Fruit fly (Drosophila melanogaster) whole organism, embryonic: ENCODE measurements around the gene CG46439.

Experiments used
- CG11093 ChIP-seq: fragments of 200-800 bp; sonication (Bioruptor generic); IDR thresholded peaks from 3 replicates; pipeline ENCODE4 v1.3.6; 2022; ENCODE audit warnings: missing biosample characterization, missing genetic modification characterization
- CG14441 ChIP-seq: fragments of 200-800 bp; sonication (Bioruptor generic); IDR thresholded peaks from 2 replicates; pipeline ENCODE4 v1.3.6; 2022; ENCODE audit warnings: missing biosample characterization, missing genetic modification characterization
- CG14860 ChIP-seq: fragments of 200-800 bp; sonication (Bioruptor generic); IDR thresholded peaks from 3 replicates; pipeline ENCODE4 v1.3.6; 2022; ENCODE audit warnings: missing biosample characterization, missing genetic modification characterization; ENCODE audit not compliant: partially characterized antibody
- CG17912 ChIP-seq: fragments of 200-800 bp; sonication (Bioruptor generic); optimal IDR thresholded peaks from 2 replicates; lab custom pipeline; 2018; ENCODE audit warnings: missing biosample characterization, mild to moderate bottlenecking, missing genetic modification characterization
- CG3065 ChIP-seq: fragments of 200-800 bp; sonication (Bioruptor generic); optimal IDR thresholded peaks from 2 replicates; lab custom pipeline; 2016; ENCODE audit warnings: missing biosample characterization, missing genetic modification characterization
- CG32767 ChIP-seq: fragments of 200-800 bp; sonication (Bioruptor generic); IDR thresholded peaks from 2 replicates; pipeline ENCODE4 v1.3.6; 2022; ENCODE audit warnings: missing biosample characterization, missing genetic modification characterization
- CG34224 ChIP-seq: fragments of 200-800 bp; sonication (Bioruptor generic); IDR thresholded peaks from 3 replicates; pipeline ENCODE4 v1.3.6; 2022; ENCODE audit warnings: missing biosample characterization, missing genetic modification characterization; ENCODE audit not compliant: partially characterized antibody
- CG3726 ChIP-seq: fragments of 200-800 bp; sonication (Bioruptor generic); IDR thresholded peaks from 3 replicates; pipeline ENCODE4, ENCODE4 v1.3.6; 2022; ENCODE audit warnings: missing biosample characterization, missing genetic modification characterization
- CG3847 ChIP-seq: fragments of 200-800 bp; sonication (Bioruptor generic); IDR thresholded peaks from 2 replicates; pipeline ENCODE4 v1.3.6; 2022; ENCODE audit warnings: missing biosample characterization, missing genetic modification characterization
- CG4404 ChIP-seq: fragments of 200-800 bp; sonication (Bioruptor generic); IDR thresholded peaks from 2 replicates; pipeline ENCODE4 v1.3.6; 2022; ENCODE audit warnings: missing biosample characterization, missing genetic modification characterization
- CG4424 ChIP-seq: fragments of 200-800 bp; sonication (Bioruptor generic); optimal IDR thresholded peaks from 3 replicates; lab custom pipeline; 2016; ENCODE audit warnings: missing biosample characterization, missing genetic modification characterization
- CG4617 ChIP-seq: fragments of 200-800 bp; sonication (Bioruptor generic); optimal IDR thresholded peaks from 3 replicates; lab custom pipeline; 2016; ENCODE audit warnings: missing biosample characterization, missing genetic modification characterization, borderline replicate concordance
- CG4707 ChIP-seq: fragments of 200-800 bp; sonication (Bioruptor generic); optimal IDR thresholded peaks from 2 replicates; lab custom pipeline; 2018; ENCODE audit warnings: missing biosample characterization, mild to moderate bottlenecking, missing genetic modification characterization, moderate library complexity
- CG6272 ChIP-seq: fragments of 200-800 bp; sonication (Bioruptor generic); IDR thresholded peaks from 2 replicates; pipeline ENCODE4 v1.3.6; 2022; ENCODE audit warnings: missing biosample characterization, missing genetic modification characterization
- CG6683 ChIP-seq: fragments of 200-800 bp; sonication (Bioruptor generic); optimal IDR thresholded peaks from 2 replicates; lab custom pipeline; 2017; ENCODE audit warnings: missing biosample characterization, mild to moderate bottlenecking, missing genetic modification characterization, missing genetic modification reagents
- CG7963 ChIP-seq: fragments of 200-800 bp; sonication (Bioruptor generic); IDR thresholded peaks from 3 replicates; pipeline ENCODE4 v1.3.6; 2022; ENCODE audit warnings: missing biosample characterization, missing genetic modification characterization; ENCODE audit not compliant: partially characterized antibody
- CG8359 ChIP-seq: fragments of 200-800 bp; sonication (Bioruptor generic); optimal IDR thresholded peaks from 2 replicates; lab custom pipeline; 2017; ENCODE audit warnings: missing biosample characterization, mild to moderate bottlenecking, missing genetic modification characterization, borderline replicate concordance
- CG9437 ChIP-seq: fragments of 200-800 bp; sonication (Bioruptor generic); optimal IDR thresholded peaks from 2 replicates; lab custom pipeline; 2018; ENCODE audit warnings: missing biosample characterization, mild to moderate bottlenecking, missing genetic modification characterization
- Dek ChIP-seq: fragments of 200-800 bp; sonication (Bioruptor generic); optimal IDR thresholded peaks from 3 replicates; lab custom pipeline; 2019; ENCODE audit warnings: missing biosample characterization, mild to moderate bottlenecking, missing genetic modification characterization, moderate library complexity
- Doc3 ChIP-seq: fragments of 200-800 bp; sonication (Bioruptor generic); IDR thresholded peaks from 3 replicates; pipeline ENCODE4 v1.3.6; 2022; ENCODE audit warnings: missing biosample characterization, missing genetic modification characterization; ENCODE audit not compliant: partially characterized antibody
- Gsc ChIP-seq: fragments of 200-800 bp; sonication (Bioruptor generic); IDR thresholded peaks from 2 replicates; pipeline ENCODE4 v1.3.6; 2022; ENCODE audit warnings: missing biosample characterization, missing genetic modification characterization
- HLH54F ChIP-seq: fragments of 200-800 bp; sonication (Bioruptor generic); optimal IDR thresholded peaks from 3 replicates; lab custom pipeline; 2016; ENCODE audit warnings: missing biosample characterization, missing genetic modification characterization
- Lhr ChIP-seq: fragments of 200-800 bp; sonication (Bioruptor generic); optimal IDR thresholded peaks from 3 replicates; lab custom pipeline; 2017; ENCODE audit warnings: mild to moderate bottlenecking, missing biosample characterization, missing genetic modification reagents, missing genetic modification characterization
- Myb ChIP-seq: fragments of 200-800 bp; sonication (Bioruptor generic); optimal IDR thresholded peaks from 2 replicates; lab custom pipeline; 2016; ENCODE audit warnings: missing biosample characterization, missing genetic modification characterization
- Six4 ChIP-seq: fragments of 200-800 bp; sonication (Bioruptor generic); optimal IDR thresholded peaks from 2 replicates; lab custom pipeline; 2016; ENCODE audit warnings: missing biosample characterization, missing genetic modification characterization
- Taf1 ChIP-seq: fragments of 200-800 bp; sonication (Bioruptor generic); IDR thresholded peaks from 2 replicates; pipeline ENCODE4 v1.3.6; 2022; ENCODE audit warnings: missing biosample characterization, missing genetic modification characterization
- ara ChIP-seq: fragments of 200-800 bp; sonication (Bioruptor generic); IDR thresholded peaks from 2 replicates; pipeline ENCODE4 v1.3.6; 2022; ENCODE audit warnings: missing biosample characterization, missing genetic modification characterization
- ato ChIP-seq: fragments of 200-800 bp; sonication (Bioruptor generic); IDR thresholded peaks from 2 replicates; pipeline ENCODE4 v1.3.6; 2022; ENCODE audit warnings: missing biosample characterization, missing genetic modification characterization; ENCODE audit not compliant: partially characterized antibody
- cad ChIP-seq: fragments of >200 bp; optimal IDR thresholded peaks from 2 replicates; lab custom pipeline; 2017; ENCODE audit warnings: missing biosample characterization, missing genetic modification characterization
- caup ChIP-seq: fragments of 200-800 bp; sonication (Bioruptor generic); optimal IDR thresholded peaks from 3 replicates; lab custom pipeline; 2017; ENCODE audit warnings: missing biosample characterization, mild to moderate bottlenecking, missing genetic modification characterization, moderate library complexity; ENCODE audit not compliant: severe bottlenecking
- crol ChIP-seq: fragments of 200-800 bp; sonication (Bioruptor generic); IDR thresholded peaks from 2 replicates; pipeline ENCODE4 v1.3.6; 2022; ENCODE audit warnings: missing biosample characterization, missing genetic modification characterization
- dpn ChIP-seq, 2 experiments: fragments of 200-800 bp; sonication (Bioruptor generic); optimal IDR thresholded peaks; 3 replicates each; lab custom pipeline; 2016; ENCODE audit warnings: missing biosample characterization in 2 of 2, missing genetic modification characterization in 2 of 2
- fd64A ChIP-seq: fragments of 200-800 bp; sonication (Bioruptor generic); optimal IDR thresholded peaks from 3 replicates; lab custom pipeline; 2018; ENCODE audit warnings: missing biosample characterization, mild to moderate bottlenecking, missing genetic modification characterization
- ind ChIP-seq: fragments of 200-800 bp; sonication (Bioruptor generic); optimal IDR thresholded peaks from 3 replicates; lab custom pipeline; 2016; ENCODE audit warnings: missing biosample characterization, missing genetic modification characterization
- jumu ChIP-seq: fragments of 200-800 bp; sonication (Bioruptor generic); optimal IDR thresholded peaks from 3 replicates; lab custom pipeline; 2016; ENCODE audit warnings: missing biosample characterization, missing genetic modification characterization
- luna ChIP-seq: fragments of 200-800 bp; sonication (Bioruptor generic); optimal IDR thresholded peaks from 2 replicates; lab custom pipeline; 2016; ENCODE audit warnings: missing biosample characterization, missing genetic modification characterization
- maf-S ChIP-seq: fragments of 200-800 bp; sonication (Bioruptor generic); optimal IDR thresholded peaks from 2 replicates; lab custom pipeline; 2016; ENCODE audit warnings: missing biosample characterization, missing genetic modification characterization
- nerfin-2 ChIP-seq: fragments of 200-800 bp; sonication (Bioruptor generic); IDR thresholded peaks from 2 replicates; pipeline ENCODE4 v1.3.6; 2022; ENCODE audit warnings: missing biosample characterization, missing genetic modification characterization; ENCODE audit not compliant: partially characterized antibody
- nmo ChIP-seq: fragments of 200-800 bp; sonication (Bioruptor generic); optimal IDR thresholded peaks from 2 replicates; lab custom pipeline; 2018; ENCODE audit warnings: missing biosample characterization, mild to moderate bottlenecking, missing genetic modification characterization, moderate library complexity
- nom ChIP-seq: fragments of 200-800 bp; sonication (Bioruptor generic); optimal IDR thresholded peaks from 2 replicates; lab custom pipeline; 2017; ENCODE audit warnings: missing biosample characterization, missing genetic modification characterization, mild to moderate bottlenecking, moderate library complexity, missing genetic modification reagents
- pan ChIP-seq, 4 experiments: fragments of >200 bp in 3 of 4; fragments of 200-800 bp in 1 of 4; sonication (Bioruptor generic) in 1 of 4; optimal IDR thresholded peaks in 3 of 4; IDR thresholded peaks in 1 of 4; 2 replicates each; pipeline versions ENCODE4 v1.3.6 to Lab custom; 2017 to 2022; ENCODE audit warnings: missing biosample characterization in 2 of 4, missing genetic modification characterization in 2 of 4, mixed read lengths in 1 of 4
- pho ChIP-seq: fragments of 200-800 bp; sonication (Bioruptor generic); optimal IDR thresholded peaks from 2 replicates; lab custom pipeline; 2016; ENCODE audit warnings: missing biosample characterization, missing genetic modification characterization
- salm ChIP-seq: fragments of 200-800 bp; sonication (Bioruptor generic); optimal IDR thresholded peaks from 2 replicates; lab custom pipeline; 2018; ENCODE audit warnings: missing biosample characterization, mild to moderate bottlenecking, missing genetic modification characterization
- stwl ChIP-seq: fragments of 200-800 bp; sonication (Bioruptor generic); optimal IDR thresholded peaks from 3 replicates; lab custom pipeline; 2018; ENCODE audit warnings: missing biosample characterization, mild to moderate bottlenecking, missing genetic modification characterization, moderate library complexity
- tgo ChIP-seq: fragments of 200-800 bp; sonication (Bioruptor generic); IDR thresholded peaks from 3 replicates; pipeline ENCODE4 v1.3.6; 2022; ENCODE audit warnings: missing biosample characterization, missing genetic modification characterization
- tll ChIP-seq, 2 experiments: fragments of 200-800 bp in 1 of 2; fragments of >200 bp in 1 of 2; sonication (Bioruptor generic) in 1 of 2; optimal IDR thresholded peaks; 2 replicates each; lab custom pipeline; 2017 to 2019; ENCODE audit warnings: missing biosample characterization in 2 of 2, missing genetic modification characterization in 2 of 2, mild to moderate bottlenecking in 1 of 2, moderate library complexity in 1 of 2
- usp ChIP-seq: fragments of >200 bp; optimal IDR thresholded peaks from 2 replicates; lab custom pipeline; 2017; ENCODE audit warnings: missing biosample characterization, missing genetic modification characterization
- wor ChIP-seq: fragments of 200-800 bp; sonication (Bioruptor generic); IDR thresholded peaks from 2 replicates; pipeline ENCODE4 v1.3.6; 2022; ENCODE audit warnings: missing biosample characterization, missing genetic modification characterization

CG46439 gene

DNA sequence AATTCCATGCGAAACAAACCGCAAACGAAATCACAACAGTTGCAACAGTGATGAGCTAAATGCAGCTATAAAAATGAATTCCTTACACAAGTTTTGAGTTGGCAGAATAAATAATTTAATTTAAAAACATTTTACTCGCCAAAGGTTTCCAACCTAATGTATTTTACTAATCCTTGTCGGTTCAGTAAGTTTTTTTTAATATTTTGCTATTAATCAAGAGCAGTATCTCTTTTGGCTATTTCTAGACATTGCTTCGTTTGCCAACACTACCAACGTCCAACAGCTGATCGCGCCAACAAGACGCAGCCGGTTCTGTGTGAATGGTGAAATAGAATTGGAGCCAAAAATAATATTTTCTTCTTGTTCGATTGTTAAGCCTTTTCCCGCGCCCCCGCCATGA lies 31.4 kb downstream of the CG46439 start, which contains the start of the genes CG32075, CG45101 and SuUR (continued):
- TF ChIP-seq CG11093 (GFP tag; lab: Robert Waterston, UW) (peak; percentile 73; the same call in 2 of the 3 replicates), salm (tag; lab: Kevin White, UChicago) (peak; percentile 24), CG4707 (no peak), CG6683 (GFP tag; lab: Kevin White, UChicago) (peak; percentile 39), HLH54F (GFP tag; lab: Kevin White, UChicago) (peak; percentile 92), fd64A (GFP tag; lab: Kevin White, UChicago) (no peak), dpn (GFP tag; optimal IDR thresholded peaks at IDR 0.05; lab: Kevin White, UChicago) (peak; percentile 91 to 92), Lhr (GFP tag; lab: Kevin White, UChicago) (peak; percentile 51), CG3726 (GFP tag; lab: Robert Waterston, UW) (peak; percentile 80; the same call in 2 of the 3 replicates), CG4424 (GFP tag; lab: Kevin White, UChicago) (peak; percentile 92), jumu (GFP tag; lab: Kevin White, UChicago) (peak; percentile 88), CG14860 (no peak), CG8359 (GFP tag; lab: Kevin White, UChicago) (no peak), CG6272 (GFP tag; lab: Robert Waterston, UW) (peak; percentile 90), Myb (peak; percentile 75), CG4617 (GFP tag; lab: Kevin White, UChicago) (peak; percentile 96), luna (GFP tag; lab: Kevin White, UChicago) (peak; percentile 88), CG9437 (GFP tag; lab: Kevin White, UChicago) (peak; percentile 69), CG17912 (GFP tag; lab: Kevin White, UChicago) (peak; percentile 41), CG14441 (GFP tag; lab: Robert Waterston, UW) (peak; percentile 92), nerfin-2 (GFP tag; lab: Robert Waterston, UW) (no peak), nom (GFP tag; lab: Kevin White, UChicago) (peak; percentile 42), pho (GFP tag; lab: Kevin White, UChicago) (peak; percentile 93), usp (GFP tag; lab: Kevin White, UChicago) (no peak), ara (GFP tag; lab: Robert Waterston, UW) (peak; percentile 83), crol (GFP tag; lab: Robert Waterston, UW) (no peak), CG3065 (peak; percentile 83), CG7963 (GFP tag; lab: Robert Waterston, UW) (no peak; the same call in 2 of the 3 replicates), ind (peak; percentile 89), stwl (tag; lab: Kevin White, UChicago) (peak; percentile 61), Six4 (GFP tag; lab: Kevin White, UChicago) (peak; percentile 83), Doc3 (no peak), Taf1 (GFP tag; lab: Robert Waterston, UW) (peak; percentile 67), Dek (tag; lab: Kevin White, UChicago) (peak; percentile 78), CG34224 (GFP tag; lab: Robert Waterston, UW) (no peak), CG3847 (peak; percentile 90), CG4404 (peak; percentile 77), nmo (GFP tag; lab: Kevin White, UChicago) (peak; percentile 90), maf-S (peak; percentile 75), tgo (GFP tag; lab: Robert Waterston, UW) (peak; percentile 94), ato (GFP tag; lab: Robert Waterston, UW) (no peak), caup (GFP tag; lab: Kevin White, UChicago) (peak; percentile 86), cad (GFP tag; lab: Kevin White, UChicago) (no peak), tll (GFP tag; optimal IDR thresholded peaks at IDR 0.05; lab: Kevin White, UChicago) (peak in 1 of 2 experiments; percentile 30), Gsc (peak; percentile 39; the same call in 1 of the 2 replicates), pan (optimal IDR thresholded peaks at IDR 0.05; lab: Kevin White, UChicago) (no peak), pan (GFP tag; optimal IDR thresholded peaks at IDR 0.05 in 1 of 2, IDR thresholded peaks at IDR 0.05 in 1 of 2) (peak in 1 of 2 experiments; percentile 92), wor (GFP tag; lab: Robert Waterston, UW) (peak; percentile 74), CG32767 (GFP tag; lab: Robert Waterston, UW) (peak; percentile 80)
